Worm (Caenorhabditis elegans) whole organism, young adult: ENCODE measurements around the gene R04B5.5.

Experiments used
- C06A6.2 ChIP-seq: fragments of 200-800 bp; sonication (Bioruptor generic); conservative IDR thresholded peaks from 2 replicates; pipeline ENCODE4 v1.3.6; 2022; ENCODE audit warnings: missing genetic modification characterization, missing compliant biosample characterization
- F22D6.2 ChIP-seq: sonication (generic microtip); optimal IDR thresholded peaks from 2 replicates; lab custom pipeline; 2016; ENCODE audit warnings: mild to moderate bottlenecking, missing genetic modification characterization, missing compliant biosample characterization
- T07F8.4 ChIP-seq: sonication (generic microtip); optimal IDR thresholded peaks from 2 replicates; lab custom pipeline; 2016; ENCODE audit warnings: mild to moderate bottlenecking, missing genetic modification characterization, moderate library complexity, missing compliant biosample characterization
- akir-1 ChIP-seq: fragments of 200-800 bp; sonication (Bioruptor generic); optimal IDR thresholded peaks from 2 replicates; lab custom pipeline; 2018; ENCODE audit warnings: mild to moderate bottlenecking, missing genetic modification characterization, moderate library complexity, missing compliant biosample characterization
- athp-1 ChIP-seq: sonication (generic microtip); optimal IDR thresholded peaks from 2 replicates; lab custom pipeline; 2017; ENCODE audit warnings: mild to moderate bottlenecking, missing genetic modification characterization, missing compliant biosample characterization
- bed-1 ChIP-seq: fragments of 200-800 bp; sonication (Bioruptor generic); IDR thresholded peaks from 2 replicates; pipeline ENCODE4 v1.3.6; 2022; ENCODE audit warnings: missing genetic modification reagents, missing genetic modification characterization, missing compliant biosample characterization
- ccch-3 ChIP-seq: fragments of 200-800 bp; sonication (Bioruptor generic); optimal IDR thresholded peaks from 2 replicates; lab custom pipeline; 2018; ENCODE audit warnings: mild to moderate bottlenecking, missing genetic modification characterization, missing compliant biosample characterization
- ceh-100 ChIP-seq: fragments of 200-800 bp; sonication (Bioruptor generic); IDR thresholded peaks from 2 replicates; pipeline ENCODE4 v1.3.6; 2022; ENCODE audit warnings: missing genetic modification reagents, missing genetic modification characterization, missing compliant biosample characterization
- ceh-27 ChIP-seq: fragments of 200-800 bp; sonication (Bioruptor generic); optimal IDR thresholded peaks from 2 replicates; lab custom pipeline; 2018; ENCODE audit warnings: mild to moderate bottlenecking, missing genetic modification characterization, moderate library complexity, missing compliant biosample characterization
- ceh-91 ChIP-seq: fragments of 200-800 bp; sonication (Bioruptor generic); IDR thresholded peaks from 2 replicates; pipeline ENCODE4 v1.3.6; 2022; ENCODE audit warnings: missing genetic modification reagents, missing genetic modification characterization, missing compliant biosample characterization
- chd-7 ChIP-seq: sonication (generic microtip); optimal IDR thresholded peaks from 2 replicates; lab custom pipeline; 2016; ENCODE audit warnings: mild to moderate bottlenecking, missing genetic modification characterization, moderate library complexity, missing compliant biosample characterization
- dpff-1 ChIP-seq: sonication (generic microtip); optimal IDR thresholded peaks from 2 replicates; lab custom pipeline; 2017; ENCODE audit warnings: mild to moderate bottlenecking, missing genetic modification characterization, missing compliant biosample characterization
- efl-1 ChIP-seq: fragments of 150-350 bp; optimal IDR thresholded peaks from 2 replicates; lab custom pipeline; 2014; ENCODE audit warnings: missing biosample characterization, missing genetic modification reagents, missing genetic modification characterization
- egrh-3 ChIP-seq: fragments of 200-800 bp; sonication (Bioruptor generic); IDR thresholded peaks from 2 replicates; pipeline ENCODE4 v1.3.6; 2022; ENCODE audit warnings: missing genetic modification reagents, missing genetic modification characterization, missing compliant biosample characterization
- hmg-1.2 ChIP-seq: fragments of 200-800 bp; sonication (Bioruptor generic); IDR thresholded peaks from 2 replicates; pipeline ENCODE4 v1.3.6; 2022; ENCODE audit warnings: missing genetic modification reagents, missing genetic modification characterization, missing compliant biosample characterization
- hrde-1 ChIP-seq: sonication (generic microtip); optimal IDR thresholded peaks from 2 replicates; lab custom pipeline; 2016; ENCODE audit warnings: missing genetic modification characterization, mild to moderate bottlenecking, missing compliant biosample characterization, moderate library complexity, missing genotype, missing genetic modification reagents, borderline replicate concordance
- hsf-1 ChIP-seq: fragments of 200-800 bp; sonication (Bioruptor generic); IDR thresholded peaks from 2 replicates; pipeline ENCODE4 v1.3.6; 2022; ENCODE audit warnings: missing genetic modification reagents, missing genetic modification characterization, missing compliant biosample characterization
- lag-1 ChIP-seq: fragments of 200-800 bp; sonication (Bioruptor generic); IDR thresholded peaks from 2 replicates; pipeline ENCODE4 v1.3.6; 2022; ENCODE audit warnings: missing genetic modification reagents, missing genetic modification characterization, missing compliant biosample characterization
- madf-6 ChIP-seq: fragments of 200-800 bp; sonication (Bioruptor generic); IDR thresholded peaks from 2 replicates; pipeline ENCODE4 v1.3.6; 2022; ENCODE audit warnings: missing genetic modification reagents, missing genetic modification characterization, missing compliant biosample characterization
- madf-8 ChIP-seq: fragments of 200-800 bp; sonication (Bioruptor generic); conservative IDR thresholded peaks from 2 replicates; pipeline ENCODE4 v1.3.6; 2022; ENCODE audit warnings: missing genetic modification reagents, missing genetic modification characterization, missing compliant biosample characterization
- mel-28 ChIP-seq: sonication (generic microtip); optimal IDR thresholded peaks from 2 replicates; lab custom pipeline; 2016; ENCODE audit warnings: borderline replicate concordance, mild to moderate bottlenecking, missing genetic modification characterization, missing compliant biosample characterization
- nhr-179 ChIP-seq: sonication (generic microtip); optimal IDR thresholded peaks from 2 replicates; lab custom pipeline; 2016; ENCODE audit warnings: mild to moderate bottlenecking, missing genetic modification characterization, missing compliant biosample characterization
- rcor-1 ChIP-seq: fragments of 200-800 bp; sonication (Bioruptor generic); IDR thresholded peaks from 2 replicates; pipeline ENCODE4 v1.3.6; 2022; ENCODE audit warnings: missing genetic modification reagents, missing genetic modification characterization, missing compliant biosample characterization
- somi-1 ChIP-seq: fragments of 200-800 bp; sonication (Bioruptor generic); optimal IDR thresholded peaks from 2 replicates; lab custom pipeline; 2018; ENCODE audit warnings: mild to moderate bottlenecking, missing genetic modification characterization, missing compliant biosample characterization
- xnd-1 ChIP-seq: sonication (generic microtip); optimal IDR thresholded peaks from 2 replicates; lab custom pipeline; 2016; ENCODE audit warnings: missing genotype, missing genetic modification reagents, missing genetic modification characterization, missing compliant biosample characterization
- ztf-22 ChIP-seq: fragments of 200-800 bp; sonication (Bioruptor generic); optimal IDR thresholded peaks from 2 replicates; lab custom pipeline; 2018; ENCODE audit warnings: mild to moderate bottlenecking, missing genetic modification characterization, moderate library complexity, missing compliant biosample characterization
- ztf-28 ChIP-seq: fragments of 200-800 bp; sonication (Bioruptor generic); IDR thresholded peaks from 2 replicates; pipeline ENCODE4 v1.3.6; 2022; ENCODE audit warnings: missing genetic modification reagents, missing genetic modification characterization, missing compliant biosample characterization

R04B5.5 gene

DNA sequence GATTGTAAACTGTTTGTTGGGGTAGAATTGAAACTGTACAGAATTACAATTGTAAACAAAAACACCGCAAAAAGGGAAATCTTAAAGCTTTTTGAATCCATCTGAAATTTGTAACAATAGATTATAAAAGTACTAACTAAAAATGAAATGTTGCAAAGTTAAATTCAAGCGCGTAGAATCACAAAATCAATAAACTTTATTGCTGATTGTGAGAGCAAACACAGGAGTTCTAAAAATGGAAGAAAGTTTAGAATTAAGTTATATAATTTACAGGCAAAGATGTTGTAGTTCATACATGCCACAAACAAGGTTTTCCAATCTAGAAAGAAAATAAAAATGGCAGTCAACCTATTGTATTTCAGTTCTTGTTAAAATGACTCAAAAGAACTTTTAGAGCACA is 24.9 kb downstream of the R04B5.5 start, which contains the start of gene C08B6.3:
Gene C08B6.3 (minus strand): TSS at position 101 of the 400 bp plus-strand sequence.
- no peak for TF ChIP-seq egrh-3 (GFP tag; lab: Robert Waterston, UW)
- TF ChIP-seq rcor-1 (GFP tag; lab: Robert Waterston, UW) = no peak
- no peak for TF ChIP-seq ztf-22
- TF ChIP-seq hsf-1 (GFP tag; lab: Robert Waterston, UW) = no peak

DNA sequence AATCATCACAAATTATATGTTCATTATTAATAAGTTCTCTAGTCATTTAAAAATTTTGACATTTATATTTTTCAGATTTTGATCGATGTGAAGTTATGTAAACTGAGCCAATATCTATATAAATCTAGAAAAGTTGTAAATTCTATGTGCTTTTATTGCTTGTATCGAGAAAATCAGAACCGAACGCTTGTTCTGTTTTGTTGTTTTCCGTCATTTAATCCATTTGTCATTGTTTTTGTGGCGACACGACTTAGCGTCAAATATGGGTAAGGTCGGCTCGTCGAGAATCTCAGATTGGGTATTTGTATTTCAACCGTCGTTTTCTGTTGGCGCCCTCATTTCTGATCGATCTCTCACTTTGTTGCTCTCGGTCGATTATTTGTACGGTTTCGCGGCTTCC is 27.0 kb downstream of the R04B5.5 start, which contains the start of gene cht-5:
Gene cht-5 (plus strand): TSS at position 301 of the 400 bp plus-strand sequence.
- no peak for TF ChIP-seq hmg-1.2 (GFP tag; lab: Robert Waterston, UW)
- TF ChIP-seq ccch-3 (GFP tag; lab: Kevin White, UChicago) = no peak
- no peak for TF ChIP-seq hrde-1 (tag; lab: Kevin White, UChicago)
- TF ChIP-seq akir-1 (GFP tag; lab: Kevin White, UChicago) = no peak
- no peak for TF ChIP-seq ztf-22

DNA sequence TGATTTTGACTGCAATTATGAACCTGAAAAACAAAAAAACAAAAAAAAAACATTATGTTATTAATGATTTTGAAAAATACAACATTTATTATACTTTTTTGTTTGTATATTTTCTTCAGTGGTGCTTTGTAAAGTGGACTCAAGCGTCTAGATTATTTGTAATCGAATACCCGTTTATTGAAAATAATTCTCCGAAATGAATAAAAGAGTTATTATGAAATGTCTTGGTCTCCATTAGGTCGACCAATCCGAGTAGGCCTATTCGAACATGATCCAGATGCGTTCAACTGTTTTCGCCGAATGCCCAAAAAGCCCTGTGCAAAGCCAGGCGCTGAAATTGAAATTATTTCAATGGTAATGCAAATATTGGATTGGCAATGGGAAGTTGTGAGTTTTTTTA is 30.2 kb downstream of the R04B5.5 start, which contains the start of gene C08B6.5:
Gene C08B6.5 (plus strand): TSS at position 301 of the 400 bp plus-strand sequence.
- no peak for TF ChIP-seq T07F8.4 (tag; lab: Kevin White, UChicago)
- TF ChIP-seq F22D6.2 (tag; lab: Kevin White, UChicago) = no peak
- no peak for TF ChIP-seq hrde-1 (tag; lab: Kevin White, UChicago)
- no peak for TF ChIP-seq athp-1 (tag; lab: Kevin White, UChicago)
- TF ChIP-seq lag-1 (GFP tag; lab: Robert Waterston, UW) = no peak
- no peak for TF ChIP-seq hmg-1.2 (GFP tag; lab: Robert Waterston, UW)
- no peak for TF ChIP-seq somi-1
- no peak for TF ChIP-seq ceh-91 (GFP tag; lab: Robert Waterston, UW)
- TF ChIP-seq nhr-179 = no peak
- no peak for TF ChIP-seq bed-1 (GFP tag; lab: Robert Waterston, UW)
- TF ChIP-seq ztf-28 (GFP tag; lab: Robert Waterston, UW) = no peak
- TF ChIP-seq madf-8 (GFP tag; lab: Robert Waterston, UW) = no peak
- no peak for TF ChIP-seq ceh-27 (GFP tag; lab: Kevin White, UChicago)
- no peak for TF ChIP-seq mel-28 (tag; lab: Kevin White, UChicago)
- TF ChIP-seq efl-1 (GFP tag; lab: Kevin White, UChicago) = no peak

- TF ChIP-seq ceh-100 (GFP tag; lab: Robert Waterston, UW) (no peak), C06A6.2 (no peak)
These were observed 33.6 kb downstream of the R04B5.5 start, which contains the start of gene srxa-18 for ce11 chrV:10120898-10121297. TSS of gene srxa-18 (minus strand) at chrV:10120997.

- TF ChIP-seq dpff-1 (tag; lab: Kevin White, UChicago) (no peak), chd-7 (no peak), madf-6 (no peak), bed-1 (GFP tag; lab: Robert Waterston, UW) (no peak)
- TF ChIP-seq, all 124 proteins: peak for 0
These were observed 35.4 kb downstream of the R04B5.5 start, which contains the start of gene srxa-19 for ce11 chrV:10122670-10123069. TSS of gene srxa-19 (minus strand) at chrV:10122770.

DNA sequence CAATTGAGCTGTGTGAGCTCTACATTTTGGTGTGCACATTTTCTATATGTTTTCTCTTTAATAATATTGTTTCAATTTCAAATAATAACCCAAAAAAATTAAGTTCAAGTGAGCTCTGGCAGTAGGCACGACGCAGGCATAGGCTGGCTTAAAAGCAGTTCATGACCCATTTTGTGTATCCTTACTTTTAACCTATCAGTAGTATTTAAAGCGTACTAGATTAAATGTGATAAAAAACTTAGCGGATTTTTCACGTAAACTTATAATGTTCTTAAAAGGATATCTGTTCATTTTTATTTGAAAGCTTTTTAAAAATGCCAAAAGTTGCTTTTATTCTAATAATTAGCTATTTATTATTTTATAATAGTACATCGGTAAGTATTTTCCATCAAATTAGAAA is 36.0 kb downstream of the R04B5.5 start, which contains the start of gene C08B6.6:
Gene C08B6.6 (plus strand): TSS at position 301 of the 400 bp plus-strand sequence.
- TF ChIP-seq xnd-1 = no peak
